Worm (Caenorhabditis elegans): ENCODE measurements around the gene Y43C5A.7.

Gene Y43C5A.7

ce11 chrIV:10276960-10277359, at the start of gene Y43C5A.7:
Gene Y43C5A.7, plus strand, starts transcription at chrIV:10277260.
- no peak for TF ChIP-seq him-1 (tag; optimal IDR thresholded peaks at IDR 0.05)
- no peak for TF ChIP-seq dao-5 (tag; optimal IDR thresholded peaks at IDR 0.05)
- no peak for TF ChIP-seq W03F9.2 (tag; optimal IDR thresholded peaks at IDR 0.05)

- TF ChIP-seq him-1 (tag; optimal IDR thresholded peaks at IDR 0.05) (no peak), W03F9.2 (tag; optimal IDR thresholded peaks at IDR 0.05) (no peak), dao-5 (tag; optimal IDR thresholded peaks at IDR 0.05) (no peak)
Observed at ce11 chrIV:10227534-10227933, 49.5 kb upstream of the Y43C5A.7 start, which contains the start of gene F01G10.6. Gene F01G10.6, minus strand, starts transcription at chrIV:10227634.

DNA sequence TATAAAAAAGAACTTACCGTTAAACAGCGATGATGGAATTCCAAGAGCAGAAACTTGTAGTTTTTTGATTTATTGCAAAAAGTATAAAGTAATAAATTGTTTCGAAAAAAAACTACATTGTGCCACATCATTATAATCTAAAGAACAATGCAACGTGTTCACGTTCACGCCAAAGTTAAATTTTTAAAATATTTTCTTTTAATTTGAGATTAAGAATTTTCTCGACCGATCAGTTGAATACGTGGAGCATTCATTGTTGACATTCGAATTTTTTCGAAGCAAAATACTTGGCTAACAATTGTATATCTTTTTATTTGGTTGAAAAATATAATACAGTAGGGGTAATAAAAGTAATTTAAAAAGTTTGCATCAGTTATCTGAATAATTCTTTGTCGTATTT, 46.1 kb upstream of the Y43C5A.7 start, which contains the start of gene F01G10.5:
F01G10.5 (minus strand) TSS at position 101 of the 400 bp plus-strand sequence.
- TF ChIP-seq him-1 (tag; optimal IDR thresholded peaks at IDR 0.05), result no peak

DNA sequence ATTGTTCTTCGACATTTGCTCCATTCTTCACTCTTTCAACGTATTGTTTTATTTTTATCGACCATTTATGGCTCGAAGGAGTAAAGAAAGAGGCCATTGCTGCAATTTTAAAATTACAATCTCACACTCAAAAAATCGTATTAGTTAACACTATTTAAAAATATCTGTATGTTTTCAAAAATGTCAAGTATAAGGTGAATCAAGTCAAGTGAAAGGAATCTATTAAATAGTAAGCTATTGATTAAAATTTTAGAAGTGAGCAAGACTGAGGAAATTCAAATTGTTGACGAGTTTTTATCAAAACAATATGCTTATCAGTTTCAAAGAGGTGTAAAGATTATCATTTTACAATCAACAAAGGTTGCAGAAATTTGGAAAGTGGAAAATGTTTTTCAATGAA, 44.6 kb upstream of the Y43C5A.7 start, which contains the start of gene F01G10.4:
F01G10.4 (minus strand) TSS at position 101 of the 400 bp plus-strand sequence.
- TF ChIP-seq him-1 (tag; optimal IDR thresholded peaks at IDR 0.05) (no peak), W03F9.2 (tag; optimal IDR thresholded peaks at IDR 0.05) (no peak), dao-5 (tag; optimal IDR thresholded peaks at IDR 0.05) (no peak)

DNA sequence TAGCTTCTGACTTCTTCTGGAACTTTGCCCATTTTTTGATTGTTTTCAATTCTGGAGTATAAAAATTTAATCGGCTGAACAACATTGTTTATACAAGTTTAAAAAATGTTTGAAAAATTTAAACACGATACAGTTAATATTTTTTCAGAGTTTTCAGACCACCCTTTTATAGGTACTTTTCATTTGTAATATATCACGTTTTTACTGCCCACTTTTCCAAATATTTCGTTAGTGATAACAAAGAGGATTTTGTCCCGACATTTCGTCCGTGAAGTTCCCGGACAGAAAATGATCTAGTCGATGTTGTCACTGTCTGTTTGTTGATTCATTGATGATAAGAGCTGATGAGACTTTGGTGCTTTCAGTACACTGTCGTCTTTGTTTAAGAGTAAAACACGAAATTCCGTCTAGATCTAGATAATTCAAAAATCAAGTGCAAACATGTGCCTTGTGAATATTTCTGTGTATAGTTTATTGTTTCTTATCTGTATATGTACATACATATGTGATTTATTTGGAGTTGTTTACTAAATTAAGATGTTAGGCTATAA, 41.7 kb upstream of the Y43C5A.7 start, which contains the start of gene ech-9:
ech-9 (minus strand) TSS at position 51 of the 551 bp plus-strand sequence.
- TF ChIP-seq him-1 (tag; optimal IDR thresholded peaks at IDR 0.05), result no peak
- TF ChIP-seq W03F9.2 (tag; optimal IDR thresholded peaks at IDR 0.05), result no peak
- no peak for TF ChIP-seq dao-5 (tag; optimal IDR thresholded peaks at IDR 0.05)

ce11 chrIV:10236106-10236505, 41.0 kb upstream of the Y43C5A.7 start:
- no peak for TF ChIP-seq dao-5 (tag; optimal IDR thresholded peaks at IDR 0.05)
- TF ChIP-seq him-1 (tag; optimal IDR thresholded peaks at IDR 0.05), result no peak
- TF ChIP-seq W03F9.2 (tag; optimal IDR thresholded peaks at IDR 0.05), result no peak

DNA sequence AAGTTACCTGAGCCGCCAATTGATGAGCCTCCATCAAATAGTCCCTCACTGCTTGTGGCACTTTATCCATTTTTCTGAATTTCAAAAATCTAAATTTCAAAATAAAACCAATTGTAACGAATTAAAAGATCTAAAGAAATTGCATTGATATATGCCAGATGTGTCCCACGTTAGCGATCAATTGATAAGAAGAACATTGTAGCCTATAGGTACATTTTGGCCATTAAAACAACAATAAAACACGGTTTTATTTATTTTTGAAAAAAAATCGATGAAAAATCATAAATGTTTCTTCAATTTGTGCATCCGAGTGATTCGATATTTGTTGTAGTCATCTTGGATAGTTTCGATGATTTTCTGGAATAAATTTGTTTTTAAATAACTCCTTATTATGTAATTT, 38.0 kb upstream of the Y43C5A.7 start, which contains the start of gene ech-8:
ech-8 (minus strand) TSS at position 132 of the 400 bp plus-strand sequence.
- no peak for TF ChIP-seq dao-5 (tag; optimal IDR thresholded peaks at IDR 0.05)

DNA sequence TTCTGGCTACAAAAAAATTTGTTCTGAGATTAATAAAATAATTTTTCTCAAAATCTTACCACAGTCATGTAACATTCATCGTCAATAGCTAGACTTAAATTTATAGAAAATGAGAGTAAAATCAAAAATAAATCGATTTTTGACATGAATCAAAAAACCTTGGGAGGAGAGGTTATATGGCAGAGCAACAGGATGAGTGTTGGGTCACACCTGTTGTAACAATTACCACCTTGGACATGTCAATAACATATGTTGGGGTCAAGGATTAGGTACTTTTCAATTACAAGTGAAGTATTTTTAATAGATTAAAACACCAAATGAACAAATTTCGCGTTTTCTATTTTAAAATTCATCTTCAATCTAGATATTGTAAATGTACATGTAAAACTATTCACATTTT, 35.4 kb upstream of the Y43C5A.7 start, which contains the start of gene lipl-7:
lipl-7 (minus strand) TSS at position 165 of the 400 bp plus-strand sequence.
- TF ChIP-seq W03F9.2 (tag; optimal IDR thresholded peaks at IDR 0.05) (no peak), him-1 (tag; optimal IDR thresholded peaks at IDR 0.05) (no peak), dao-5 (tag; optimal IDR thresholded peaks at IDR 0.05) (no peak)

DNA sequence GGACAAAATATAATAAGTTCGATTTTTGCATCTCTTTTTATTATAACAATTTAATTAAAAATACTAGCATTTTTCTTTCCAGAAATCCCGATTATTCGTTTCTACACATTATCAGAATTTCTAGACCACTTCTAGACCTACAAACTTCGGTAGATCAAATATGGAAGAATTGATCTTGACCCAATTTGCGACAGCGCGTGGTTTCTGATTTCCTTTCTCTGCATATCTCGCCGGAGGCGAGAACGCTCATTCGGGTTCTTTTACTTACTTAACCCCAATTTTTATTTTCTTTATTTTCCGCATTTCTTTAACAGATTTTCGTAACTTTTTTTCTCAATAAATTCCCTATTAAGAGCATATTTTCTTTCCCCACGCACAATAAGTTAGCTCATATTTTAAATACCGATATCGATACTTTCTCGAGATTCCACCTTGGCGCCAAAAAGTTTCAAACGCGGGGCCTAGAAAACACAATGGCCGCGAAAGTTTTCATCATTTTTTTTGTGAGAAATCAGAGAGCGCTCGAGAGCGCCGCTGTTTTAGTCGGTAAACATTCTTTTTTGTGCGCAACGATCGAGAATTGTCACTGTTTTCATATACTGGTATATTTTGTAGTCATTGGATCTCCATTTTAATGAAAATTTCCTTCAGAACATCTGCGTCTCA, 34.5 kb upstream of the Y43C5A.7 start:
- no peak for TF ChIP-seq W03F9.2 (tag; optimal IDR thresholded peaks at IDR 0.05)
- no peak for TF ChIP-seq him-1 (tag; optimal IDR thresholded peaks at IDR 0.05)
- no peak for TF ChIP-seq dao-5 (tag; optimal IDR thresholded peaks at IDR 0.05)

DNA sequence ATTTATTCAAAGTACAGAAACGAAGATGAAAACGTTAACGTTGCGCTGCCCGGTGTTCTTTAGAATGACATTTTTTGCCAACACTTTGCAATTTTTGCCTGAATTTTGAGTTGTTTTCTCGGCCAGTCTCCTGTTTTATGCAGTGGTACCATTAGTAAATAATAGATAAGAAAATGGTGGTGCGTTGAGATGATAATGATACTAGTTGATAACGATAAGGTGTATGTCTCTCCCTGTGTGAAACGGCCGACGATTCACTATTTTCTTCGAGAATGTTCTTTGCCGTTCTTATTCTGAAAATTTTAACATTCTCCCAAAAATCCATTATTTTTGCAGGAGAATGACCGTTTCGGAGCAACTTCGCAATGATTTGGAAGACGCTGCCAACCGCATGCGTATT, 33.8 kb upstream of the Y43C5A.7 start, which contains the start of gene tkt-1:
tkt-1 (plus strand) TSS at position 337 of the 400 bp plus-strand sequence.
- TF ChIP-seq W03F9.2 (tag; optimal IDR thresholded peaks at IDR 0.05) (no peak), dao-5 (tag; optimal IDR thresholded peaks at IDR 0.05) (no peak), him-1 (tag; optimal IDR thresholded peaks at IDR 0.05) (no peak)

- no peak for TF ChIP-seq dao-5 (tag; optimal IDR thresholded peaks at IDR 0.05)
- no peak for TF ChIP-seq him-1 (tag; optimal IDR thresholded peaks at IDR 0.05)
- TF ChIP-seq W03F9.2 (tag; optimal IDR thresholded peaks at IDR 0.05), result no peak
Observed at ce11 chrIV:10245666-10246210, 31.3 kb upstream of the Y43C5A.7 start, which contains the start of gene F01G10.10. Gene F01G10.10, plus strand, starts transcription at chrIV:10246160.

ce11 chrIV:10250577-10251075, 26.4 kb upstream of the Y43C5A.7 start, which contains the start of gene daf-14:
Gene daf-14, plus strand, starts transcription at chrIV:10250627.
- TF ChIP-seq him-1 (tag; optimal IDR thresholded peaks at IDR 0.05) (no peak), W03F9.2 (tag; optimal IDR thresholded peaks at IDR 0.05) (no peak)

DNA sequence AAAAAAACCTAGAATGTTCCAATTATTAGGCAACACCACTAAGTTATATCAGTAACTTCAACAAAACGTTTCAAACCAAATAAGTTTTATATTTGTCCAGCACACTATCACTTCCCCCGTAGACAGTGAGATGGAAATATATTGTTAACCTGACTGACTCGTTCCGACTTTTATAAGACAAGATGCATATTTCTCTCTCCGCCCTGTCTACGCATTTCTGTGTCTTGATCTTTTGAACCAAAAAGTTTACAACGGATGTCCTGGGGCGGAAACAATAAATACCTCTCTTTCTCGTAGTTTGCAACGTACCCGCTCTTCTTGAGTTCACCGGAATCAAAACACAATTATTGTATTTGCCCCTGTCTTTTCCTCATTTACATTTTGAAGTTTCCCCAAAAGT, 25.8 kb upstream of the Y43C5A.7 start:
- no peak for TF ChIP-seq dao-5 (tag; optimal IDR thresholded peaks at IDR 0.05)
- no peak for TF ChIP-seq W03F9.2 (tag; optimal IDR thresholded peaks at IDR 0.05)
- TF ChIP-seq him-1 (tag; optimal IDR thresholded peaks at IDR 0.05), result no peak

- TF ChIP-seq W03F9.2 (tag; optimal IDR thresholded peaks at IDR 0.05) (no peak), dao-5 (tag; optimal IDR thresholded peaks at IDR 0.05) (no peak), him-1 (tag; optimal IDR thresholded peaks at IDR 0.05) (no peak)
Observed at ce11 chrIV:10251764-10252163, 25.3 kb upstream of the Y43C5A.7 start.

Data from whole organism, L4/young adult.